Worm (Caenorhabditis elegans) whole organism, late embryonic: ENCODE results near the gene T21H3.1.
"Not testable (repeated sequence)": the region's sequence is repeated elsewhere in the genome, so short reads cannot be mapped to it uniquely, and the experiment has no call there.

Experiments used
- hlh-8 ChIP-seq: sonication (generic microtip); optimal IDR thresholded peaks from 2 replicates; lab custom pipeline; 2016; ENCODE audit warnings: missing genotype, missing genetic modification characterization, missing compliant biosample characterization
- pax-1 ChIP-seq: fragments of 150-350 bp; optimal IDR thresholded peaks from 2 replicates; lab custom pipeline; 2014; ENCODE audit warnings: missing biosample characterization, missing genetic modification characterization

DNA sequence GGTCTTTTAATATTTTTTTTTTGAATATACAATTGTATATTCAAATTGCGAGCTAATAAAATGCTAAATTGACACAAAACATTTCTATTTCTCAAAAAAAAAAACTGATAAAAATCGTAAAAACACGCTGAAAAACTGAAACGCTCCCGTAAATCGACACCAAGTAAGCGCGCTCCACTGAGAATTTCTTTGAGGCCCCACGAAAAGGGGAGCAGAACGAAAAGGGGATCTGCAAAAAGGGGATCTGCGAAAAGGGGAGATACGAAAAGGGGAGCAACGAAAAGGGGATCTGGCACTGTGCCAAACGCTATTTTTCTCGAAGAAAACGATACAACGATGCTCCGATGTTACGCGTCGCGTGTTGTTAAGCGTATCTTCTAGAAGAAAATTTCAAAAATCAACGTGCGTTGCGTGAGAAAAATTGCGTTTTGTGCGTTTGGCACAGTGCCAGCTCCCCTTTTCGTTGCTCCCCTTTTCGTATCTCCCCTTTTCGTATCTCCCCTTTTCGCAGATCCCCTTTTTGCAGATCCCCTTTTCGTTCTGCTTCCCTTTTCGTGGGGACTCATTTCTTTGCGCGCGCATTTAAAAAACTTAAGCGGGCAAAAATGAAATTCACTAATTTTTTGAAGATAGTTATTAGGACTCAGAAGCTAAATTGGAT lies 20.7 kb downstream of the T21H3.1 start:
- not testable (repeated sequence) for TF ChIP-seq pax-1 (tag; lab: Kevin White, UChicago)
- peak; percentile 62 for TF ChIP-seq hlh-8 (tag; lab: Kevin White, UChicago)
